Worm (Caenorhabditis elegans) whole organism, mixed stage, embryonic: Measurements from ENCODE around the gene C08H9.15.

ENCODE experiments used
- blmp-1 ChIP-seq: fragments of 150-350 bp; optimal IDR thresholded peaks from 2 replicates; lab custom pipeline; 2014; ENCODE audit warnings: missing biosample characterization, missing genetic modification characterization
- nhr-28 ChIP-seq: fragments of 150-350 bp; optimal IDR thresholded peaks from 2 replicates; lab custom pipeline; 2014; ENCODE audit warnings: missing biosample characterization, missing genetic modification characterization
- nhr-76 ChIP-seq: sonication (generic microtip); optimal IDR thresholded peaks from 2 replicates; lab custom pipeline; 2017; ENCODE audit warnings: missing biosample characterization, missing genetic modification characterization
- unc-39 ChIP-seq: fragments of 150-350 bp; optimal IDR thresholded peaks from 2 replicates; lab custom pipeline; 2014; ENCODE audit warnings: missing biosample characterization, missing genetic modification characterization

DNA sequence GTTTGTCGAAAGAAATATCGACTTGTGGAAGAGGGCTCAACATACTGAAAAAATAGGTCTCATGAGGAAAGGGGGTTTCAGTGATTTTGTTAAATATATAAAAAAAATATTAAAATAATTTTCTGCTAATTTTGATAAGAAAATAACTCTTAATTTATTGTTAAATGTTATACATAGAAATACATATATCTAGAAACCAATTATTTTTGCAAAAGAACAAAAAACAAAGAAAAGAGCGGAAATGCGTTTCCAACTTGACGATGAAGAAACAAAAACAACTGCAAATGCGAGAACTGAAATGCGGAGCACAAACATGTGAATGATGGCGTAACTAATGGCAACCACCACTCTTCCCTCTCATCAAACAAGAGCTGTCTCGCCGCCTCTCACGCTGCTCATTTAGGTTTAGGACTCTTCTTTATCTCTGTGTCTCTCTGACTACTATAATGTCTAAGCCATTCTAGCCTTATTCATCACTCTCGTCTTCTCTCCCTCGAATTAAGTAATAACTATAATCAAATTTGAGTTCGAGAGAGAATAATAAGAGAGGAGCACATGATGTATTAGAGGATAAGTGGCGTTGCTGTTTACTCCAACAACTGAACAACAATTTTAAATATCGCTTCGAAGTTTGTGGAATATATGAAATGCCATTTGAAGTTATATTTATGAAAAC is 42.6 kb upstream of the C08H9.15 start, which contains the start of gene arrd-4:
- TF ChIP-seq nhr-76 (tag; lab: Kevin White, UChicago): no peak
- TF ChIP-seq blmp-1: no peak
- TF ChIP-seq unc-39 (tag; lab: Kevin White, UChicago): no peak
- no peak for TF ChIP-seq nhr-28
